Fruit fly (Drosophila melanogaster): ENCODE results near the gene Tap42.

Tap42 gene

dm6 chr2L:13378488-13378964 is 11.1 kb downstream of the Tap42 start, which contains the start of the genes CG9302 and beta'COP (continued):
- TF ChIP-seq CG7963 (GFP tag; IDR thresholded peaks at IDR 0.05; ENCODE audit: partially characterized antibody): 0 out of 3 replicates have a peak, but pooled peaks have one; percentile 23
- TF ChIP-seq CG43689 (GFP tag; IDR thresholded peaks at IDR 0.05): no peak
- TF ChIP-seq br (optimal IDR thresholded peaks at IDR 0.05): no peak
- TF ChIP-seq CG12299 (tag; optimal IDR thresholded peaks at IDR 0.05): no peak
- TF ChIP-seq NK7.1 (GFP tag; optimal IDR thresholded peaks at IDR 0.05): no peak
- TF ChIP-seq CkIIα-i1 (GFP tag; IDR thresholded peaks at IDR 0.05): no peak
- TF ChIP-seq lov (optimal IDR thresholded peaks at IDR 0.05): no peak
- no peak for TF ChIP-seq lov (GFP tag; IDR thresholded peaks at IDR 0.05)
- peak; percentile 48 for TF ChIP-seq caup (GFP tag; optimal IDR thresholded peaks at IDR 0.05; ENCODE audit: severe bottlenecking)
- TF ChIP-seq jing (GFP tag; optimal IDR thresholded peaks at IDR 0.05): no peak
- TF ChIP-seq CG31365 (tag; optimal IDR thresholded peaks at IDR 0.05): no peak
- peak; percentile 82 for TF ChIP-seq CG17829 (tag; optimal IDR thresholded peaks at IDR 0.05)
- peak in 1 of 2 experiments; percentile 39 for TF ChIP-seq crp (GFP tag; optimal IDR thresholded peaks at IDR 0.05)
- no peak for TF ChIP-seq vvl (GFP tag; IDR thresholded peaks at IDR 0.05)
- TF ChIP-seq jigr1 (GFP tag; IDR thresholded peaks at IDR 0.05): peak; percentile 61; the same call in 2 of the 3 replicates
- TF ChIP-seq Spps (tag; optimal IDR thresholded peaks at IDR 0.05): peak; percentile 12
- TF ChIP-seq CG7556 (GFP tag; optimal IDR thresholded peaks at IDR 0.05): peak; percentile 70
- TF ChIP-seq CG7987 (GFP tag; optimal IDR thresholded peaks at IDR 0.05): peak; percentile 33
- peak; percentile 71; the same call in 2 of the 3 replicates for TF ChIP-seq ken (GFP tag; IDR thresholded peaks at IDR 0.05)
- TF ChIP-seq ems (GFP tag; optimal IDR thresholded peaks at IDR 0.05): no peak
- TF ChIP-seq H2.0 (GFP tag; IDR thresholded peaks at IDR 0.05): no peak
- TF ChIP-seq NFAT (GFP tag; IDR thresholded peaks at IDR 0.05): no peak
- TF ChIP-seq Neu2 (GFP tag; optimal IDR thresholded peaks at IDR 0.05; ENCODE audit: borderline replicate concordance): no peak
- peak; percentile 85 for TF ChIP-seq CG2116 (GFP tag; optimal IDR thresholded peaks at IDR 0.05)
- TF ChIP-seq CG32772 (GFP tag; IDR thresholded peaks at IDR 0.05): no peak
- TF ChIP-seq Mes4 (GFP tag; optimal IDR thresholded peaks at IDR 0.05): no peak
- no peak for TF ChIP-seq CG2889 (GFP tag; IDR thresholded peaks at IDR 0.05)
- TF ChIP-seq Awh (GFP tag; IDR thresholded peaks at IDR 0.05): no peak; the same call in 1 of the 2 replicates
- no peak for TF ChIP-seq dan (GFP tag; IDR thresholded peaks at IDR 0.05)
- no peak for TF ChIP-seq CG4707 (GFP tag; optimal IDR thresholded peaks at IDR 0.05)
- no peak for TF ChIP-seq Hey (tag; optimal IDR thresholded peaks at IDR 0.05)
- TF ChIP-seq CG1647 (GFP tag; optimal IDR thresholded peaks at IDR 0.05): peak; percentile 25
- peak; percentile 56 for TF ChIP-seq fd3F (GFP tag; optimal IDR thresholded peaks at IDR 0.05)
- TF ChIP-seq CG1024 (GFP tag; IDR thresholded peaks at IDR 0.05): no peak
- peak; percentile 95 for TF ChIP-seq row (GFP tag; IDR thresholded peaks at IDR 0.05)
- no peak; the same call in 1 of the 2 replicates for TF ChIP-seq CG7372 (GFP tag; IDR thresholded peaks at IDR 0.05)
- no peak for TF ChIP-seq CG12071 (GFP tag; optimal IDR thresholded peaks at IDR 0.05)
- TF ChIP-seq zf30C (GFP tag; optimal IDR thresholded peaks at IDR 0.05): no peak
- 0 out of 2 replicates have a peak, but pooled peaks have one; percentile 39 for TF ChIP-seq CG32767 (GFP tag; IDR thresholded peaks at IDR 0.05)
- TF ChIP-seq Hsf (GFP tag; optimal IDR thresholded peaks at IDR 0.05): peak; percentile 61
- TF ChIP-seq bab2 (GFP tag; optimal IDR thresholded peaks at IDR 0.05): peak; percentile 48
- no peak for TF ChIP-seq schlank (tag; optimal IDR thresholded peaks at IDR 0.05)
- TF ChIP-seq Lim3 (GFP tag; IDR thresholded peaks at IDR 0.05): no peak
- peak; percentile 14 for TF ChIP-seq Lhr (GFP tag; optimal IDR thresholded peaks at IDR 0.05)
- TF ChIP-seq hth (optimal IDR thresholded peaks at IDR 0.05): no peak
- TF ChIP-seq CG9215 (GFP tag; IDR thresholded peaks at IDR 0.05): peak; percentile 74
- no peak for TF ChIP-seq CG12769 (tag; optimal IDR thresholded peaks at IDR 0.05)
- no peak for TF ChIP-seq run (tag; optimal IDR thresholded peaks at IDR 0.05)
- TF ChIP-seq CG11085 (GFP tag; IDR thresholded peaks at IDR 0.05): peak; percentile 50; the same call in 1 of the 2 replicates
- TF ChIP-seq CG1603 (tag; optimal IDR thresholded peaks at IDR 0.05): no peak
- TF ChIP-seq gem (tag; optimal IDR thresholded peaks at IDR 0.05): peak; percentile 83
- peak; percentile 84 for TF ChIP-seq zen (tag; optimal IDR thresholded peaks at IDR 0.05)
